Worm (Caenorhabditis elegans): Measurements from ENCODE around the gene T20D4.10.

The T20D4.10 gene

ce11 chrV:3445090-3445832, 45.2 kb downstream of the T20D4.10 start:
- TF ChIP-seq lin-26 (GFP tag; IDR thresholded peaks at IDR 0.05) = 0 out of 2 replicates have a peak, but pooled peaks have one; percentile 45
- TF ChIP-seq fkh-3 (tag; optimal IDR thresholded peaks at IDR 0.05) = no peak
- no peak for TF ChIP-seq rcor-1 (GFP tag; IDR thresholded peaks at IDR 0.05)
- no peak for TF ChIP-seq mes-4 (tag; optimal IDR thresholded peaks at IDR 0.05)
- no peak for TF ChIP-seq snpc-3.4 (tag; optimal IDR thresholded peaks at IDR 0.05)
- TF ChIP-seq ztf-25 (GFP tag; IDR thresholded peaks at IDR 0.05) = no peak

ce11 chrV:3449810-3450209, 49.8 kb downstream of the T20D4.10 start:
- TF ChIP-seq dpl-1 (GFP tag; optimal IDR thresholded peaks at IDR 0.05) (no peak), B0019.2 (GFP tag; conservative IDR thresholded peaks at IDR 0.05) (no peak), let-526 (GFP tag; IDR thresholded peaks at IDR 0.05) (no peak), fkh-3 (tag; optimal IDR thresholded peaks at IDR 0.05) (no peak), F52B5.7 (tag; optimal IDR thresholded peaks at IDR 0.05) (no peak), ceh-79 (tag; optimal IDR thresholded peaks at IDR 0.05) (no peak), mes-4 (tag; optimal IDR thresholded peaks at IDR 0.05) (no peak), nfya-1 (tag; optimal IDR thresholded peaks at IDR 0.05; ENCODE audit: borderline replicate concordance, insufficient read depth) (no peak), gei-17 (GFP tag; optimal IDR thresholded peaks at IDR 0.05) (no peak), rpc-1 (optimal IDR thresholded peaks at IDR 0.05) (no peak), rpc-1 (tag; optimal IDR thresholded peaks at IDR 0.05) (no peak), ceh-100 (GFP tag; IDR thresholded peaks at IDR 0.05) (no peak), unc-62 (GFP tag; optimal IDR thresholded peaks at IDR 0.05) (no peak), F10E7.11 (tag; optimal IDR thresholded peaks at IDR 0.05) (no peak), snpc-3.4 (tag; optimal IDR thresholded peaks at IDR 0.05) (no peak), lir-1 (GFP tag; conservative IDR thresholded peaks at IDR 0.05) (no peak)

DNA sequence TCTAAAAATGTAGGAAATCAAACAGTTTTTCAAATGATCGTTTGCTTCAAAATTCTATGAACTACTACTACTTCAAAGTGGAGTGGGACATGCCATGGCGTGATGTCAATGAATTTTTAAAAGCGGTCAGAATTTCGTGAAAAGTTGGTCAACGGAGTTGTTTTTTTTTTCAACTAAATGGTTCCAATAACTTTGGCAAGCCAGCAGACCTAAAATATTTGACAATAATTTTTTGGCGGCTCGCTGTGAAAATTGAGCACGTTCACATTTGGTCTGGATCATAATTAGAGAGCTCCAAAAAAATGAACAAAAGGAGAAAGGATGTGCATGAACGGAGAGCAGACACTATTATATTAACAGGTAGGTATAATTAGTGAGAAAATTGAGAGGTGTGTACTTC, 50.3 kb downstream of the T20D4.10 start:
- TF ChIP-seq bed-2 (GFP tag; IDR thresholded peaks at IDR 0.05) (no peak), madf-3 (GFP tag; IDR thresholded peaks at IDR 0.05) (no peak), ceh-27 (GFP tag; optimal IDR thresholded peaks at IDR 0.05) (no peak), lir-1 (GFP tag; conservative IDR thresholded peaks at IDR 0.05) (no peak)
